Worm (Caenorhabditis elegans) whole organism, midembryonic: ENCODE results near the gene rars-2.

Source experiments
- T22C8.4 ChIP-seq: fragments of 200-800 bp; sonication (Bioruptor generic); IDR thresholded peaks from 2 replicates; pipeline ENCODE4 v1.3.6; 2022; ENCODE audit warnings: missing genetic modification characterization, missing compliant biosample characterization
- cog-1 ChIP-seq: sonication (generic microtip); optimal IDR thresholded peaks from 2 replicates; lab custom pipeline; 2016; ENCODE audit warnings: missing genetic modification characterization, missing compliant biosample characterization
- flt-1 ChIP-seq: fragments of 200-800 bp; sonication (Bioruptor generic); IDR thresholded peaks from 2 replicates; pipeline ENCODE4 v1.3.6; 2022; ENCODE audit warnings: missing genetic modification characterization, missing compliant biosample characterization
- ref-1 ChIP-seq: fragments of 200-800 bp; sonication (Bioruptor generic); conservative IDR thresholded peaks from 2 replicates; pipeline ENCODE4 v1.3.6; 2022; ENCODE audit warnings: missing genetic modification reagents, missing genetic modification characterization, missing compliant biosample characterization
- tab-1 ChIP-seq: fragments of 200-800 bp; sonication (Bioruptor generic); IDR thresholded peaks from 2 replicates; pipeline ENCODE4 v1.3.6; 2022; ENCODE audit warnings: missing genetic modification characterization, missing compliant biosample characterization
- ztf-23 ChIP-seq: fragments of 200-800 bp; sonication (Bioruptor generic); IDR thresholded peaks from 2 replicates; pipeline ENCODE4 v1.3.6; 2022; ENCODE audit warnings: missing genetic modification reagents, missing genetic modification characterization, missing compliant biosample characterization
- ztf-29 ChIP-seq: fragments of 200-800 bp; sonication (Bioruptor generic); IDR thresholded peaks from 2 replicates; pipeline ENCODE4 v1.3.6; 2022; ENCODE audit warnings: missing genetic modification reagents, missing genetic modification characterization, missing compliant biosample characterization

DNA sequence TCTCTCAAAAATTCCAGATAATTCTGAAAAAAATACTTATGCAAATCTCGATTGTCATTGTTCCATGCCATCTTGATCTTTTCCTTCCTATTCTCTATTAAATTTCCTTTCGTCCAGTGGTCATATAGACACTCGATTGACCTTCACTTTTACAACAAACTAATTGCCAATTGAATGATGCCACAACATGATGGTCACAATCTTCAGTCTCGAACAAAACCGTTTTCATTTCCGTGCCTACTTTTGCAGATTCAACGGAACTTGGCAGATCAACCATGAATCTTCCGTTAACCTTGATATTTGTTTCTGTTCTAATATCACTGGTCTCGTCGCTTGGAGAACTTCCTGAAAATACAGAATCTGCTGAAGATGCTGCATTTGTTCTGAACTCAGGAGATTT lies 48.0 kb downstream of the rars-2 start, which contains the start of gene F40H3.2:
- TF ChIP-seq ref-1 (GFP tag; lab: Robert Waterston, UW) = no peak
- no peak for TF ChIP-seq ztf-29 (GFP tag; lab: Robert Waterston, UW)
- no peak for TF ChIP-seq T22C8.4 (GFP tag; lab: Robert Waterston, UW)
- no peak for TF ChIP-seq cog-1 (tag; lab: Kevin White, UChicago)
- TF ChIP-seq flt-1 (GFP tag; lab: Robert Waterston, UW) = no peak
- TF ChIP-seq ztf-23 (GFP tag; lab: Robert Waterston, UW) = no peak
- TF ChIP-seq tab-1 (GFP tag; lab: Robert Waterston, UW) = no peak
